Fruit fly (Drosophila melanogaster) whole organism, pupa: ENCODE results near the gene rictor.

Source experiments
- CG10348 ChIP-seq: fragments of 200-800 bp; sonication (Bioruptor generic); IDR thresholded peaks from 2 replicates; pipeline ENCODE4 v1.3.6; 2022; ENCODE audit warnings: missing biosample characterization, missing genetic modification characterization
- CG12605 ChIP-seq: fragments of 200-800 bp; sonication (Bioruptor generic); IDR thresholded peaks from 2 replicates; pipeline ENCODE4 v1.3.6; 2022; ENCODE audit warnings: missing biosample characterization, missing genetic modification characterization
- CG13204 ChIP-seq: fragments of 200-800 bp; sonication (Bioruptor generic); optimal IDR thresholded peaks from 2 replicates; lab custom pipeline; 2018; ENCODE audit warnings: missing biosample characterization, mild to moderate bottlenecking, missing genetic modification characterization, moderate library complexity
- CG14655 ChIP-seq: fragments of 200-800 bp; sonication (Bioruptor generic); optimal IDR thresholded peaks from 3 replicates; lab custom pipeline; 2017; ENCODE audit warnings: mild to moderate bottlenecking, missing biosample characterization, missing genetic modification reagents, missing genetic modification characterization
- CG15710 ChIP-seq: fragments of 200-800 bp; sonication (Bioruptor generic); optimal IDR thresholded peaks from 2 replicates; lab custom pipeline; 2018; ENCODE audit warnings: missing biosample characterization, mild to moderate bottlenecking, missing genetic modification characterization, moderate library complexity
- CG17806 ChIP-seq: fragments of 200-800 bp; sonication (Bioruptor generic); optimal IDR thresholded peaks from 2 replicates; lab custom pipeline; 2018; ENCODE audit warnings: missing biosample characterization, mild to moderate bottlenecking, missing genetic modification characterization, moderate library complexity
- CG32121 ChIP-seq: fragments of 200-800 bp; sonication (Bioruptor generic); IDR thresholded peaks from 2 replicates; pipeline ENCODE4 v1.3.6; 2022; ENCODE audit warnings: missing biosample characterization, missing genetic modification characterization
- CG34367 ChIP-seq: fragments of 200-800 bp; sonication (Bioruptor generic); optimal IDR thresholded peaks from 2 replicates; lab custom pipeline; 2018; ENCODE audit warnings: missing biosample characterization, mild to moderate bottlenecking, missing genetic modification characterization
- CG4496 ChIP-seq: fragments of 200-800 bp; sonication (Bioruptor generic); IDR thresholded peaks from 3 replicates; pipeline ENCODE4 v1.3.6; 2022; ENCODE audit warnings: missing biosample characterization, missing genetic modification characterization
- CG8159 ChIP-seq: fragments of 200-800 bp; sonication (Bioruptor generic); optimal IDR thresholded peaks from 3 replicates; lab custom pipeline; 2018; ENCODE audit warnings: missing biosample characterization, mild to moderate bottlenecking, missing genetic modification characterization, moderate library complexity
- CG8301 ChIP-seq: fragments of 200-800 bp; sonication (Bioruptor generic); optimal IDR thresholded peaks from 2 replicates; lab custom pipeline; 2018; ENCODE audit warnings: missing biosample characterization, mild to moderate bottlenecking, missing genetic modification characterization
- CG9948 ChIP-seq: fragments of 200-800 bp; sonication (Bioruptor generic); optimal IDR thresholded peaks from 2 replicates; lab custom pipeline; 2018; ENCODE audit warnings: missing biosample characterization, mild to moderate bottlenecking, missing genetic modification characterization, moderate library complexity
- D1 ChIP-seq: fragments of 200-800 bp; sonication (Bioruptor generic); optimal IDR thresholded peaks from 2 replicates; lab custom pipeline; 2018; ENCODE audit warnings: missing biosample characterization, mild to moderate bottlenecking, missing genetic modification characterization, moderate library complexity
- EcR ChIP-seq: fragments of 200-800 bp; sonication (Bioruptor generic); optimal IDR thresholded peaks from 3 replicates; lab custom pipeline; 2019; ENCODE audit warnings: missing biosample characterization, missing genetic modification characterization, mild to moderate bottlenecking, moderate library complexity, missing genetic modification reagents
- Ets98B ChIP-seq: fragments of 200-800 bp; sonication (Bioruptor generic); IDR thresholded peaks from 2 replicates; pipeline ENCODE4 v1.3.6; 2022; ENCODE audit warnings: missing biosample characterization, missing genetic modification characterization
- Pif1A ChIP-seq: fragments of 200-800 bp; sonication (Bioruptor generic); optimal IDR thresholded peaks from 3 replicates; lab custom pipeline; 2016; ENCODE audit warnings: missing biosample characterization, missing genetic modification characterization
- Pif1B ChIP-seq: fragments of 200-800 bp; sonication (Bioruptor generic); optimal IDR thresholded peaks from 3 replicates; lab custom pipeline; 2016; ENCODE audit warnings: missing biosample characterization, missing genetic modification characterization
- Snoo ChIP-seq: fragments of 200-800 bp; sonication (Bioruptor generic); optimal IDR thresholded peaks from 3 replicates; lab custom pipeline; 2017; ENCODE audit warnings: missing biosample characterization, mild to moderate bottlenecking, missing genetic modification characterization, inconsistent platforms
- fd96Ca ChIP-seq: fragments of 200-800 bp; sonication (Bioruptor generic); IDR thresholded peaks from 3 replicates; pipeline ENCODE4 v1.3.6; 2022; ENCODE audit warnings: missing biosample characterization, missing genetic modification characterization
- gl ChIP-seq: fragments of 200-800 bp; sonication (Bioruptor generic); optimal IDR thresholded peaks from 2 replicates; lab custom pipeline; 2018; ENCODE audit warnings: missing biosample characterization, mild to moderate bottlenecking, missing genetic modification characterization
- rn ChIP-seq: fragments of 200-800 bp; sonication (Bioruptor generic); IDR thresholded peaks from 2 replicates; pipeline ENCODE4 v1.3.6; 2022; ENCODE audit warnings: missing biosample characterization, missing genetic modification characterization

The rictor gene

dm6 chrX:19261071-19261470 is at the start of gene rictor:
Gene rictor, minus strand, starts transcription at chrX:19261240.
- TF ChIP-seq Ets98B (GFP tag; lab: Robert Waterston, UW), result no peak

dm6 chrX:19309648-19310047 is 48.6 kb upstream of the rictor start:
- TF ChIP-seq CG32121 (GFP tag; lab: Robert Waterston, UW) (no peak), CG4496 (GFP tag; lab: Robert Waterston, UW) (no peak), CG34367 (tag; lab: Kevin White, UChicago) (no peak), CG14655 (GFP tag; lab: Kevin White, UChicago) (no peak), D1 (no peak), CG17806 (tag; lab: Kevin White, UChicago) (no peak), gl (tag; lab: Kevin White, UChicago) (no peak), Snoo (tag; lab: Kevin White, UChicago) (no peak), fd96Ca (GFP tag; lab: Robert Waterston, UW) (no peak), Pif1B (GFP tag; lab: Kevin White, UChicago) (no peak), Pif1A (GFP tag; lab: Kevin White, UChicago) (no peak), CG9948 (tag; lab: Kevin White, UChicago) (no peak), EcR (GFP tag; lab: Kevin White, UChicago) (no peak), CG8159 (tag; lab: Kevin White, UChicago) (no peak), CG15710 (tag; lab: Kevin White, UChicago) (no peak), CG12605 (GFP tag; lab: Robert Waterston, UW) (no peak), rn (GFP tag; lab: Robert Waterston, UW) (no peak), CG8301 (tag; lab: Kevin White, UChicago) (no peak), CG10348 (GFP tag; lab: Robert Waterston, UW) (no peak), CG13204 (GFP tag; lab: Kevin White, UChicago) (no peak)

- TF ChIP-seq CG13204 (GFP tag; lab: Kevin White, UChicago) (no peak), CG32121 (GFP tag; lab: Robert Waterston, UW) (peak; percentile 39; the same call in 1 of the 2 replicates), CG9948 (tag; lab: Kevin White, UChicago) (no peak), fd96Ca (GFP tag; lab: Robert Waterston, UW) (peak; percentile 33; the same call in 1 of the 3 replicates), Ets98B (GFP tag; lab: Robert Waterston, UW) (no peak), Snoo (tag; lab: Kevin White, UChicago) (no peak), EcR (GFP tag; lab: Kevin White, UChicago) (no peak), CG14655 (GFP tag; lab: Kevin White, UChicago) (no peak), CG8159 (tag; lab: Kevin White, UChicago) (no peak), CG34367 (tag; lab: Kevin White, UChicago) (no peak), Pif1A (GFP tag; lab: Kevin White, UChicago) (no peak), CG12605 (GFP tag; lab: Robert Waterston, UW) (no peak), D1 (no peak), gl (tag; lab: Kevin White, UChicago) (no peak), rn (GFP tag; lab: Robert Waterston, UW) (no peak), CG17806 (tag; lab: Kevin White, UChicago) (no peak), CG4496 (GFP tag; lab: Robert Waterston, UW) (no peak)
Measured at dm6 chrX:19307810-19308456, 46.9 kb upstream of the rictor start, which contains the start of gene CG8051. Gene CG8051, minus strand, starts transcription at chrX:19307925.

dm6 chrX:19306531-19306930 is 45.5 kb upstream of the rictor start:
- TF ChIP-seq EcR (GFP tag; lab: Kevin White, UChicago) (no peak), fd96Ca (GFP tag; lab: Robert Waterston, UW) (0 out of 3 replicates have a peak, but pooled peaks have one; percentile 11)

- TF ChIP-seq Pif1A (GFP tag; lab: Kevin White, UChicago) (no peak), CG4496 (GFP tag; lab: Robert Waterston, UW) (0 out of 3 replicates have a peak, but pooled peaks have one; percentile 19)
- TF ChIP-seq, all 21 proteins: peak for 1
Measured at dm6 chrX:19305172-19305571, 44.1 kb upstream of the rictor start.

- TF ChIP-seq Pif1A (GFP tag; lab: Kevin White, UChicago), result no peak
- no peak for TF ChIP-seq CG34367 (tag; lab: Kevin White, UChicago)
- TF ChIP-seq gl (tag; lab: Kevin White, UChicago), result no peak
- TF ChIP-seq CG32121 (GFP tag; lab: Robert Waterston, UW), result no peak
- no peak for TF ChIP-seq Ets98B (GFP tag; lab: Robert Waterston, UW)
- TF ChIP-seq D1, result no peak
- no peak for TF ChIP-seq CG8301 (tag; lab: Kevin White, UChicago)
- no peak for TF ChIP-seq fd96Ca (GFP tag; lab: Robert Waterston, UW)
- TF ChIP-seq CG13204 (GFP tag; lab: Kevin White, UChicago), result no peak
- no peak; the same call in 1 of the 2 replicates for TF ChIP-seq CG12605 (GFP tag; lab: Robert Waterston, UW)
- no peak for TF ChIP-seq CG4496 (GFP tag; lab: Robert Waterston, UW)
- no peak for TF ChIP-seq CG14655 (GFP tag; lab: Kevin White, UChicago)
- no peak for TF ChIP-seq CG8159 (tag; lab: Kevin White, UChicago)
- TF ChIP-seq Pif1B (GFP tag; lab: Kevin White, UChicago), result no peak
- no peak for TF ChIP-seq CG9948 (tag; lab: Kevin White, UChicago)
- no peak for TF ChIP-seq EcR (GFP tag; lab: Kevin White, UChicago)
- TF ChIP-seq Snoo (tag; lab: Kevin White, UChicago), result no peak
- TF ChIP-seq CG17806 (tag; lab: Kevin White, UChicago), result no peak
- no peak for TF ChIP-seq CG10348 (GFP tag; lab: Robert Waterston, UW)
- TF ChIP-seq CG15710 (tag; lab: Kevin White, UChicago), result no peak
Measured at dm6 chrX:19299367-19299766, 38.3 kb upstream of the rictor start.
